Worm (Caenorhabditis elegans) whole organism, mixed stage, embryonic: ENCODE data around the gene cyp-33C4.

Experiments used
- lsy-2 ChIP-seq: fragments of 150-350 bp; optimal IDR thresholded peaks from 2 replicates; lab custom pipeline; 2014; ENCODE audit warnings: missing biosample characterization, missing genetic modification characterization
- mab-5 ChIP-seq: fragments of 150-350 bp; optimal IDR thresholded peaks from 2 replicates; lab custom pipeline; 2014; ENCODE audit warnings: missing biosample characterization, missing genetic modification characterization
- nhr-12 ChIP-seq: fragments of 150-350 bp; optimal IDR thresholded peaks from 2 replicates; lab custom pipeline; 2014; ENCODE audit warnings: missing biosample characterization, missing genetic modification characterization
- nhr-28 ChIP-seq: fragments of 150-350 bp; optimal IDR thresholded peaks from 2 replicates; lab custom pipeline; 2014; ENCODE audit warnings: missing biosample characterization, missing genetic modification characterization
- nhr-76 ChIP-seq: sonication (generic microtip); optimal IDR thresholded peaks from 2 replicates; lab custom pipeline; 2017; ENCODE audit warnings: missing biosample characterization, missing genetic modification characterization
- pha-4 ChIP-seq: fragments of 150-350 bp; optimal IDR thresholded peaks from 2 replicates; lab custom pipeline; 2018; ENCODE audit warnings: missing biosample characterization, missing genetic modification reagents, missing genetic modification characterization
- unc-39 ChIP-seq: fragments of 150-350 bp; optimal IDR thresholded peaks from 2 replicates; lab custom pipeline; 2014; ENCODE audit warnings: missing biosample characterization, missing genetic modification characterization

DNA sequence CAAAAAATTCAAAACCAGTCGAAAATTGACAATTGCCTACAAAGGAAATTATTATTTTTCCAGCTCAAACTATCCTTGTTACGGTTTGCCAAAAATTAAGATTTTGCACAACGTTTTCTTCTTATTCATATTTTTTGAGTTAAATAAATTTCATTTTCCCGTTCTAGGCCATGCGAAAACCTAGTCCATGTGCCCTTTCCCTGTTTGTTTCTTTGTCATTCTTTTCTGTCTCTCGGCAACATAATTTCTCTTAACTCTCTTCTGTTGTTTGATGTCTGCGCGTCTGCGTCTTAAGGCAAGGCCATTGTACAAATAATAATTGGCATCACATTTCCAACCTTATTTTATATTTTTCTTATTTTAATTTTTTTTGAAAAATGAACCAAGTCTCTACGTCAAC is 45.6 kb downstream of the cyp-33C4 start, which contains the start of gene nhr-228:
- TF ChIP-seq mab-5 (no peak), nhr-28 (no peak), lsy-2 (tag; lab: Kevin White, UChicago) (no peak), nhr-76 (tag; lab: Kevin White, UChicago) (no peak), pha-4 (tag; lab: Kevin White, UChicago) (peak; percentile 14), nhr-12 (tag; lab: Kevin White, UChicago) (no peak), unc-39 (tag; lab: Kevin White, UChicago) (no peak)
